Fruit fly (Drosophila melanogaster) whole organism, embryonic: ENCODE results near the gene Atat.

ENCODE experiments used
- Atf6 ChIP-seq: fragments of 200-800 bp; sonication (Bioruptor generic); IDR thresholded peaks from 2 replicates; pipeline ENCODE4 v1.3.6; 2022; ENCODE audit warnings: missing biosample characterization, missing genetic modification characterization
- C15 ChIP-seq: fragments of 200-800 bp; sonication (Bioruptor generic); IDR thresholded peaks from 3 replicates; pipeline ENCODE4 v1.3.6; 2022; ENCODE audit warnings: missing biosample characterization, missing genetic modification characterization
- CG1024 ChIP-seq: fragments of 200-800 bp; sonication (Bioruptor generic); IDR thresholded peaks from 2 replicates; pipeline ENCODE4 v1.3.6; 2022; ENCODE audit warnings: missing biosample characterization, missing genetic modification characterization
- CG10274 ChIP-seq: fragments of 200-800 bp; sonication (Bioruptor generic); optimal IDR thresholded peaks from 3 replicates; lab custom pipeline; 2017; ENCODE audit warnings: missing biosample characterization, mild to moderate bottlenecking, missing genetic modification characterization
- CG10979 ChIP-seq: fragments of 200-800 bp; sonication (Bioruptor generic); optimal IDR thresholded peaks from 2 replicates; lab custom pipeline; 2018; ENCODE audit warnings: missing biosample characterization, mild to moderate bottlenecking, missing genetic modification characterization, moderate library complexity
- CG11247 ChIP-seq: fragments of 200-800 bp; sonication (Bioruptor generic); IDR thresholded peaks from 2 replicates; pipeline ENCODE4 v1.3.6; 2022; ENCODE audit warnings: missing biosample characterization, missing genetic modification characterization
- CG11456 ChIP-seq: fragments of 200-800 bp; sonication (Bioruptor generic); IDR thresholded peaks from 3 replicates; pipeline ENCODE4 v1.3.6; 2022; ENCODE audit warnings: missing biosample characterization, missing genetic modification characterization
- CG11723 ChIP-seq: fragments of 200-800 bp; sonication (Bioruptor generic); optimal IDR thresholded peaks from 2 replicates; lab custom pipeline; 2017; ENCODE audit warnings: missing biosample characterization, mild to moderate bottlenecking, missing genetic modification characterization
- CG12071 ChIP-seq: fragments of 200-800 bp; sonication (Bioruptor generic); optimal IDR thresholded peaks from 3 replicates; lab custom pipeline; 2018; ENCODE audit warnings: missing biosample characterization, mild to moderate bottlenecking, missing genetic modification characterization
- CG13296 ChIP-seq: fragments of 200-800 bp; sonication (Bioruptor generic); optimal IDR thresholded peaks from 3 replicates; lab custom pipeline; 2018; ENCODE audit warnings: missing biosample characterization, mild to moderate bottlenecking, missing genetic modification characterization
- CG14050 ChIP-seq: fragments of 200-800 bp; sonication (Bioruptor generic); IDR thresholded peaks from 3 replicates; pipeline ENCODE4 v1.3.6; 2022; ENCODE audit warnings: missing biosample characterization, missing genetic modification characterization
- CG14667 ChIP-seq: fragments of 200-800 bp; sonication (Bioruptor generic); IDR thresholded peaks from 2 replicates; pipeline ENCODE4 v1.3.6; 2022; ENCODE audit warnings: missing biosample characterization, missing genetic modification characterization
- CG1602 ChIP-seq: fragments of 200-800 bp; sonication (Bioruptor generic); optimal IDR thresholded peaks from 3 replicates; lab custom pipeline; 2016; ENCODE audit warnings: missing biosample characterization, missing genetic modification characterization
- CG1647 ChIP-seq: fragments of 200-800 bp; sonication (Bioruptor generic); optimal IDR thresholded peaks from 3 replicates; lab custom pipeline; 2016; ENCODE audit warnings: missing biosample characterization, missing genetic modification characterization
- CG16779 ChIP-seq: fragments of 200-800 bp; sonication (Bioruptor generic); IDR thresholded peaks from 2 replicates; pipeline ENCODE4 v1.3.6; 2022; ENCODE audit warnings: missing biosample characterization, missing genetic modification characterization
- CG16813 ChIP-seq: fragments of 200-800 bp; sonication (Bioruptor generic); IDR thresholded peaks from 3 replicates; pipeline ENCODE4 v1.3.6; 2022; ENCODE audit warnings: missing biosample characterization, missing genetic modification characterization; ENCODE audit not compliant: partially characterized antibody
- CG17328 ChIP-seq: fragments of 200-800 bp; sonication (Bioruptor generic); IDR thresholded peaks from 2 replicates; pipeline ENCODE4 v1.3.6; 2022; ENCODE audit warnings: missing biosample characterization, missing genetic modification characterization
- CG17802 ChIP-seq: fragments of 200-800 bp; sonication (Bioruptor generic); optimal IDR thresholded peaks from 2 replicates; lab custom pipeline; 2018; ENCODE audit warnings: missing biosample characterization, mild to moderate bottlenecking, missing genetic modification characterization, moderate library complexity
- CG30403 ChIP-seq: fragments of 200-800 bp; sonication (Bioruptor generic); optimal IDR thresholded peaks from 3 replicates; lab custom pipeline; 2016; ENCODE audit warnings: missing biosample characterization, missing genetic modification characterization
- CG42726 ChIP-seq: fragments of 200-800 bp; sonication (Bioruptor generic); IDR thresholded peaks from 2 replicates; pipeline ENCODE4 v1.3.6; 2022; ENCODE audit warnings: missing biosample characterization, missing genetic modification characterization; ENCODE audit not compliant: partially characterized antibody
- CG43689 ChIP-seq: fragments of 200-800 bp; sonication (Bioruptor generic); IDR thresholded peaks from 2 replicates; pipeline ENCODE4 v1.3.6; 2022; ENCODE audit warnings: missing biosample characterization, missing genetic modification characterization
- CG6654 ChIP-seq: fragments of 200-800 bp; sonication (Bioruptor generic); optimal IDR thresholded peaks from 2 replicates; lab custom pipeline; 2017; ENCODE audit warnings: missing biosample characterization, mild to moderate bottlenecking, missing genetic modification characterization
- CG6683 ChIP-seq: fragments of 200-800 bp; sonication (Bioruptor generic); optimal IDR thresholded peaks from 2 replicates; lab custom pipeline; 2017; ENCODE audit warnings: missing biosample characterization, mild to moderate bottlenecking, missing genetic modification characterization, missing genetic modification reagents
- CG7839 ChIP-seq: fragments of 200-800 bp; sonication (Bioruptor generic); optimal IDR thresholded peaks from 3 replicates; lab custom pipeline; 2018; ENCODE audit warnings: missing biosample characterization, mild to moderate bottlenecking, missing genetic modification characterization, moderate library complexity
- CG8924 ChIP-seq: fragments of 200-800 bp; optimal IDR thresholded peaks from 3 replicates; lab custom pipeline; 2019; ENCODE audit warnings: missing biosample characterization, mild to moderate bottlenecking, missing genetic modification characterization, moderate library complexity
- CG9727 ChIP-seq: fragments of 200-800 bp; sonication (Bioruptor generic); optimal IDR thresholded peaks from 3 replicates; lab custom pipeline; 2017; ENCODE audit warnings: missing biosample characterization, mild to moderate bottlenecking, missing genetic modification characterization
- Elba2 ChIP-seq: fragments of 200-800 bp; sonication (Bioruptor generic); optimal IDR thresholded peaks from 3 replicates; lab custom pipeline; 2016; ENCODE audit warnings: missing biosample characterization, missing genetic modification characterization
- Kr ChIP-seq: fragments of 200-800 bp; sonication (Bioruptor generic); optimal IDR thresholded peaks from 2 replicates; lab custom pipeline; 2017; ENCODE audit warnings: missing biosample characterization, mild to moderate bottlenecking, missing genetic modification characterization
- Mad ChIP-seq: fragments of 200-800 bp; sonication (Bioruptor generic); optimal IDR thresholded peaks from 2 replicates; lab custom pipeline; 2016; ENCODE audit warnings: missing biosample characterization, missing genetic modification characterization
- NK7.1 ChIP-seq: fragments of 200-800 bp; sonication (Bioruptor generic); optimal IDR thresholded peaks from 3 replicates; lab custom pipeline; 2016; ENCODE audit warnings: missing biosample characterization, missing genetic modification characterization
- Scr ChIP-seq: fragments of 200-800 bp; sonication (Bioruptor generic); IDR thresholded peaks from 2 replicates; pipeline ENCODE4 v1.3.6; 2022; ENCODE audit warnings: missing biosample characterization, missing genetic modification characterization; ENCODE audit not compliant: partially characterized antibody
- Sox100B ChIP-seq: fragments of 200-800 bp; sonication (Bioruptor generic); optimal IDR thresholded peaks from 3 replicates; lab custom pipeline; 2018; ENCODE audit warnings: missing biosample characterization, mild to moderate bottlenecking, missing genetic modification characterization
- cad ChIP-seq: fragments of >200 bp; optimal IDR thresholded peaks from 2 replicates; lab custom pipeline; 2017; ENCODE audit warnings: missing biosample characterization, missing genetic modification characterization
- crp ChIP-seq, 2 experiments: fragments of 200-800 bp; sonication (Bioruptor generic); optimal IDR thresholded peaks; 2 replicates in 1 of 2; 3 replicates in 1 of 2; lab custom pipeline; 2017; ENCODE audit warnings: missing biosample characterization in 2 of 2, missing genetic modification characterization in 2 of 2, mild to moderate bottlenecking in 1 of 2, moderate library complexity in 1 of 2
- fru ChIP-seq: fragments of >200 bp; optimal IDR thresholded peaks from 2 replicates; lab custom pipeline; 2017
- gem ChIP-seq: fragments of 200-800 bp; sonication (Bioruptor generic); optimal IDR thresholded peaks from 2 replicates; lab custom pipeline; 2019; ENCODE audit warnings: missing biosample characterization, mild to moderate bottlenecking, missing genetic modification characterization, moderate library complexity
- her ChIP-seq: fragments of 200-800 bp; sonication (Bioruptor generic); optimal IDR thresholded peaks from 2 replicates; lab custom pipeline; 2016; ENCODE audit warnings: missing biosample characterization, missing genetic modification characterization
- jumu ChIP-seq: fragments of 200-800 bp; sonication (Bioruptor generic); optimal IDR thresholded peaks from 3 replicates; lab custom pipeline; 2016; ENCODE audit warnings: missing biosample characterization, missing genetic modification characterization
- kay ChIP-seq: fragments of 200-800 bp; sonication (Bioruptor generic); optimal IDR thresholded peaks from 2 replicates; lab custom pipeline; 2016; ENCODE audit warnings: missing biosample characterization, missing genetic modification characterization
- mirr ChIP-seq: fragments of 200-800 bp; sonication (Bioruptor generic); optimal IDR thresholded peaks from 3 replicates; lab custom pipeline; 2018; ENCODE audit warnings: missing biosample characterization, mild to moderate bottlenecking, missing genetic modification characterization
- nmo ChIP-seq: fragments of 200-800 bp; sonication (Bioruptor generic); optimal IDR thresholded peaks from 2 replicates; lab custom pipeline; 2018; ENCODE audit warnings: missing biosample characterization, mild to moderate bottlenecking, missing genetic modification characterization, moderate library complexity
- nom ChIP-seq: fragments of 200-800 bp; sonication (Bioruptor generic); optimal IDR thresholded peaks from 2 replicates; lab custom pipeline; 2017; ENCODE audit warnings: missing biosample characterization, missing genetic modification characterization, mild to moderate bottlenecking, moderate library complexity, missing genetic modification reagents
- pzg ChIP-seq: fragments of 200-800 bp; sonication (Bioruptor generic); optimal IDR thresholded peaks from 3 replicates; lab custom pipeline; 2018; ENCODE audit warnings: missing biosample characterization, mild to moderate bottlenecking, missing genetic modification characterization, moderate library complexity
- run ChIP-seq: fragments of 200-800 bp; sonication (Bioruptor generic); optimal IDR thresholded peaks from 3 replicates; lab custom pipeline; 2018; ENCODE audit warnings: missing biosample characterization, mild to moderate bottlenecking, missing genetic modification characterization
- sd ChIP-seq: fragments of 200-800 bp; sonication (Bioruptor generic); optimal IDR thresholded peaks from 3 replicates; lab custom pipeline; 2018; ENCODE audit warnings: missing biosample characterization, mild to moderate bottlenecking, missing genetic modification characterization, moderate library complexity
- sisA ChIP-seq: fragments of 200-800 bp; sonication (Bioruptor generic); IDR thresholded peaks from 2 replicates; pipeline ENCODE4 v1.3.6; 2022; ENCODE audit warnings: missing biosample characterization, missing genetic modification characterization
- sr ChIP-seq: fragments of 200-800 bp; sonication (Bioruptor generic); IDR thresholded peaks from 3 replicates; pipeline ENCODE4 v1.3.6; 2022; ENCODE audit warnings: missing biosample characterization, missing genetic modification characterization
- ssp ChIP-seq: fragments of 200-800 bp; sonication (Bioruptor generic); IDR thresholded peaks from 2 replicates; pipeline ENCODE4 v1.3.6; 2022; ENCODE audit warnings: missing biosample characterization, missing genetic modification characterization
- stc ChIP-seq: fragments of 200-800 bp; sonication (Bioruptor generic); IDR thresholded peaks from 2 replicates; pipeline ENCODE4 v1.3.6; 2022; ENCODE audit warnings: missing biosample characterization, missing genetic modification characterization
- tgo ChIP-seq: fragments of 200-800 bp; sonication (Bioruptor generic); IDR thresholded peaks from 3 replicates; pipeline ENCODE4 v1.3.6; 2022; ENCODE audit warnings: missing biosample characterization, missing genetic modification characterization
- wor ChIP-seq: fragments of 200-800 bp; sonication (Bioruptor generic); IDR thresholded peaks from 2 replicates; pipeline ENCODE4 v1.3.6; 2022; ENCODE audit warnings: missing biosample characterization, missing genetic modification characterization

The Atat gene

DNA sequence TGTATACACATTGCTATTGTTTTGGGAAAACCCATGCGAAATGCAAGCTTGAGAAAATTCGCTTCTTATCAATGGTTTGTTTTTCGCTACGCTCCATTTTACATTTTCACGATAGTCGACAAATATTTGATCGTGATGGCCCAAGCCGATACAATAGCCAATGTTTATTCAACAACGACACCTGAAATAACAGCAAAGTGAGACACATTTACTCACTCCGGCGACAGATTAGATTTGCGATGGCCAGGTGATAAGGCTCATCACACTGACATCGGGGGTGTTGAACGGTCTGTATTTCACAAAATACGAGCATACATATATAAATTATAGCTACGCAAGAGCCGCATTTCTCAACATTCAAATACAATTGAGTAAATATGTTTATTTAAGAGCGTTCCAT is 29.4 kb downstream of the Atat start (continued):
- TF ChIP-seq Kr (peak; percentile 2), Mad (GFP tag; lab: Kevin White, UChicago) (no peak), jumu (GFP tag; lab: Kevin White, UChicago) (no peak), CG11456 (GFP tag; lab: Robert Waterston, UW) (no peak; the same call in 2 of the 3 replicates), CG11247 (GFP tag; lab: Robert Waterston, UW) (no peak), CG17328 (GFP tag; lab: Robert Waterston, UW) (peak; percentile 16; the same call in 1 of the 2 replicates), CG43689 (GFP tag; lab: Robert Waterston, UW) (no peak), CG30403 (GFP tag; lab: Kevin White, UChicago) (no peak), CG1024 (GFP tag; lab: Robert Waterston, UW) (peak; percentile 41; the same call in 1 of the 2 replicates), crp (GFP tag; optimal IDR thresholded peaks at IDR 0.05; lab: Kevin White, UChicago) (no peak), sisA (GFP tag; lab: Robert Waterston, UW) (no peak), CG11723 (GFP tag; lab: Kevin White, UChicago) (peak; percentile 46), CG1647 (GFP tag; lab: Kevin White, UChicago) (peak; percentile 69), kay (GFP tag; lab: Kevin White, UChicago) (peak; percentile 12), CG1602 (no peak), pzg (GFP tag; lab: Kevin White, UChicago) (peak; percentile 18), C15 (no peak; the same call in 2 of the 3 replicates), tgo (no peak; the same call in 2 of the 3 replicates), CG17802 (tag; lab: Kevin White, UChicago) (no peak), run (tag; lab: Kevin White, UChicago) (no peak), fru (lab: Kevin White, UChicago) (no peak), CG7839 (tag; lab: Kevin White, UChicago) (peak; percentile 3), CG14050 (GFP tag; lab: Robert Waterston, UW) (no peak), nmo (GFP tag; lab: Kevin White, UChicago) (no peak), CG6683 (GFP tag; lab: Kevin White, UChicago) (peak; percentile 81), CG16779 (GFP tag; lab: Robert Waterston, UW) (0 out of 2 replicates have a peak, but pooled peaks have one; percentile 48), CG9727 (GFP tag; lab: Kevin White, UChicago) (peak; percentile 69), CG10979 (no peak), wor (no peak), stc (peak; percentile 53; the same call in 1 of the 2 replicates), her (GFP tag; lab: Kevin White, UChicago) (peak; percentile 71), NK7.1 (GFP tag; lab: Kevin White, UChicago) (peak; percentile 75), CG42726 (GFP tag; lab: Robert Waterston, UW) (no peak), mirr (GFP tag; lab: Kevin White, UChicago) (peak; percentile 92), CG6654 (GFP tag; lab: Kevin White, UChicago) (no peak), ssp (GFP tag; lab: Robert Waterston, UW) (no peak), sr (GFP tag; lab: Robert Waterston, UW) (0 out of 3 replicates have a peak, but pooled peaks have one; percentile 47), Atf6 (GFP tag; lab: Robert Waterston, UW) (peak; percentile 77), sd (tag; lab: Kevin White, UChicago) (no peak), nom (GFP tag; lab: Kevin White, UChicago) (peak; percentile 60), cad (no peak), gem (tag; lab: Kevin White, UChicago) (peak; percentile 47), CG16813 (GFP tag; lab: Robert Waterston, UW) (no peak), CG10274 (GFP tag; lab: Kevin White, UChicago) (peak; percentile 68), Scr (GFP tag; lab: Robert Waterston, UW) (no peak), CG14667 (GFP tag; lab: Robert Waterston, UW) (no peak), CG12071 (GFP tag; lab: Kevin White, UChicago) (peak; percentile 94), Elba2 (GFP tag; lab: Kevin White, UChicago) (no peak), CG13296 (GFP tag; lab: Kevin White, UChicago) (peak; percentile 84), Sox100B (peak; percentile 73), CG8924 (tag; lab: Kevin White, UChicago) (peak; percentile 25)
